Worm (Caenorhabditis elegans) whole organism, L1 larva: ENCODE measurements around the gene M05D6.2.

Source experiments
- ama-1 ChIP-seq: fragments of 150-350 bp; optimal IDR thresholded peaks from 2 replicates; lab custom pipeline; 2014
- ces-1 ChIP-seq: fragments of 150-350 bp; optimal IDR thresholded peaks from 2 replicates; lab custom pipeline; 2014; ENCODE audit warnings: missing biosample characterization, missing genetic modification reagents, missing genetic modification characterization
- mep-1 ChIP-seq: fragments of 150-350 bp; optimal IDR thresholded peaks from 2 replicates; lab custom pipeline; 2014; ENCODE audit warnings: missing biosample characterization, missing genetic modification characterization
- pag-3 ChIP-seq: sonication (generic microtip); optimal IDR thresholded peaks from 2 replicates; lab custom pipeline; 2017; ENCODE audit warnings: missing genetic modification characterization, mild to moderate bottlenecking, missing compliant biosample characterization, antibody characterized with exemption, borderline replicate concordance; ENCODE audit not compliant: insufficient read depth
- snpc-4 ChIP-seq: fragments of 150-350 bp; optimal IDR thresholded peaks from 2 replicates; lab custom pipeline; 2014; ENCODE audit warnings: missing biosample characterization, missing genetic modification characterization
- sup-37 ChIP-seq: fragments of 200-800 bp; sonication (Bioruptor generic); optimal IDR thresholded peaks from 2 replicates; lab custom pipeline; 2018; ENCODE audit warnings: mild to moderate bottlenecking, missing genetic modification characterization, missing compliant biosample characterization
- unc-86 ChIP-seq: sonication (generic microtip); optimal IDR thresholded peaks from 2 replicates; lab custom pipeline; 2016; ENCODE audit warnings: missing genetic modification characterization, missing compliant biosample characterization

ce11 chrII:8431954-8432353 is 36.0 kb upstream of the M05D6.2 start, which contains the start of gene acp-2:
- TF ChIP-seq sup-37 (GFP tag; lab: Kevin White, UChicago) (no peak), unc-86 (tag; lab: Kevin White, UChicago) (no peak), mep-1 (tag; lab: Kevin White, UChicago) (no peak), snpc-4 (tag; lab: Kevin White, UChicago) (no peak), ces-1 (no peak), pag-3 (tag; lab: Kevin White, UChicago) (no peak), ama-1 (lab: Kevin White, UChicago) (no peak)
